Fruit fly (Drosophila melanogaster) whole organism, wandering third instar larva: Measurements from ENCODE around the gene CG32191.

Experiments used
- Abd-B ChIP-seq: fragments of >200 bp; optimal IDR thresholded peaks from 2 replicates; lab custom pipeline; 2017; ENCODE audit warnings: missing biosample characterization, missing genetic modification characterization
- CG9705 ChIP-seq: fragments of 200-800 bp; sonication (Bioruptor generic); optimal IDR thresholded peaks from 2 replicates; lab custom pipeline; 2018; ENCODE audit warnings: missing biosample characterization, mild to moderate bottlenecking, missing genetic modification characterization
- CrebA ChIP-seq: fragments of 200-800 bp; sonication (Bioruptor generic); optimal IDR thresholded peaks from 2 replicates; lab custom pipeline; 2016; ENCODE audit warnings: missing biosample characterization, mild to moderate bottlenecking, missing genetic modification characterization, borderline replicate concordance
- Dfd ChIP-seq: fragments of >200 bp; optimal IDR thresholded peaks from 2 replicates; lab custom pipeline; 2017; ENCODE audit warnings: missing biosample characterization, missing genetic modification characterization
- Dif ChIP-seq: fragments of 200-275, 200-300 bp; sonication (Bioruptor generic); optimal IDR thresholded peaks from 2 replicates; lab custom pipeline; 2018; ENCODE audit warnings: missing biosample characterization, missing genetic modification characterization; ENCODE audit not compliant: partially characterized antibody
- HLH106 ChIP-seq: fragments of 200-800 bp; optimal IDR thresholded peaks from 3 replicates; lab custom pipeline; 2019; ENCODE audit warnings: missing biosample characterization, mild to moderate bottlenecking, missing genetic modification characterization, moderate library complexity
- Hr78 ChIP-seq: fragments of >200 bp; optimal IDR thresholded peaks from 2 replicates; lab custom pipeline; 2017; ENCODE audit warnings: missing biosample characterization, missing genetic modification characterization
- Hr83 ChIP-seq: fragments of 200-300 bp; sonication (Bioruptor generic); optimal IDR thresholded peaks from 2 replicates; lab custom pipeline; 2016; ENCODE audit warnings: missing biosample characterization, mild to moderate bottlenecking, missing genetic modification characterization, moderate library complexity; ENCODE audit not compliant: poor library complexity, severe bottlenecking
- Jra ChIP-seq: sonication (Bioruptor generic); optimal IDR thresholded peaks from 2 replicates; lab custom pipeline; 2016; ENCODE audit warnings: missing biosample characterization, missing genetic modification characterization
- Mio ChIP-seq: sonication (Bioruptor generic); optimal IDR thresholded peaks from 2 replicates; lab custom pipeline; 2016; ENCODE audit warnings: missing biosample characterization, missing genetic modification characterization
- Myc ChIP-seq: fragments of >200 bp; optimal IDR thresholded peaks from 2 replicates; lab custom pipeline; 2017
- N ChIP-seq: fragments of >200 bp; optimal IDR thresholded peaks from 2 replicates; lab custom pipeline; 2018; ENCODE audit warnings: missing biosample characterization, missing external identifiers, missing genetic modification characterization
- OdsH ChIP-seq: fragments of 200-800 bp; sonication (Bioruptor generic); optimal IDR thresholded peaks from 2 replicates; lab custom pipeline; 2016; ENCODE audit warnings: missing biosample characterization, mild to moderate bottlenecking, missing genetic modification characterization
- Rel ChIP-seq, 2 experiments: fragments of 200-800 bp; sonication (Bioruptor generic) in 1 of 2; optimal IDR thresholded peaks; 2 replicates in 1 of 2; 3 replicates in 1 of 2; lab custom pipeline; 2016 to 2019; ENCODE audit warnings: mild to moderate bottlenecking in 2 of 2, missing biosample characterization in 2 of 2, missing genetic modification characterization in 2 of 2, moderate library complexity in 1 of 2
- Sp1 ChIP-seq: fragments of 200-800 bp; sonication (Bioruptor generic); optimal IDR thresholded peaks from 3 replicates; lab custom pipeline; 2019; ENCODE audit warnings: missing biosample characterization, mild to moderate bottlenecking, missing genetic modification characterization, moderate library complexity
- dl ChIP-seq, 2 experiments: fragments of 175-275, 200-275 bp in 1 of 2; fragments of 200-275 bp in 1 of 2; sonication (Bioruptor generic); optimal IDR thresholded peaks; lab custom pipeline; 2018; ENCODE audit warnings: mild to moderate bottlenecking in 2 of 2, missing biosample characterization in 2 of 2, missing genetic modification characterization in 2 of 2, moderate library complexity in 2 of 2; ENCODE audit not compliant: partially characterized antibody in 2 of 2, insufficient read depth in 1 of 2
- dmrt93B ChIP-seq: fragments of 200-800 bp; sonication (Bioruptor generic); optimal IDR thresholded peaks from 2 replicates; lab custom pipeline; 2018; ENCODE audit warnings: missing biosample characterization, mild to moderate bottlenecking, missing genetic modification characterization
- ey ChIP-seq: fragments of 200-800 bp; sonication (Bioruptor generic); optimal IDR thresholded peaks from 2 replicates; lab custom pipeline; 2016; ENCODE audit warnings: missing biosample characterization, missing genetic modification characterization
- foxo ChIP-seq, 2 experiments: fragments of 200-800 bp; sonication (Bioruptor generic); optimal IDR thresholded peaks; 2 replicates in 1 of 2; 3 replicates in 1 of 2; lab custom pipeline; 2016 to 2017; ENCODE audit warnings: missing biosample characterization in 2 of 2, missing genetic modification characterization in 2 of 2
- h ChIP-seq: fragments of 200-800 bp; sonication (Bioruptor generic); optimal IDR thresholded peaks from 3 replicates; lab custom pipeline; 2016; ENCODE audit warnings: missing biosample characterization, mild to moderate bottlenecking, missing genetic modification characterization
- lola ChIP-seq: fragments of >200 bp; optimal IDR thresholded peaks from 2 replicates; lab custom pipeline; 2017; ENCODE audit warnings: missing biosample characterization, missing genetic modification characterization
- pan ChIP-seq: fragments of >200 bp; optimal IDR thresholded peaks from 2 replicates; lab custom pipeline; 2017
- psq ChIP-seq: fragments of 200-800 bp; sonication (Bioruptor generic); optimal IDR thresholded peaks from 3 replicates; lab custom pipeline; 2017; ENCODE audit warnings: missing biosample characterization, mild to moderate bottlenecking, missing genetic modification characterization, moderate library complexity
- rgr ChIP-seq: fragments of 200-800 bp; sonication (Bioruptor generic); optimal IDR thresholded peaks from 3 replicates; lab custom pipeline; 2016; ENCODE audit warnings: missing biosample characterization, mild to moderate bottlenecking, missing genetic modification characterization
- sage ChIP-seq: fragments of 200-800 bp; sonication (Bioruptor generic); optimal IDR thresholded peaks from 2 replicates; lab custom pipeline; 2016; ENCODE audit warnings: missing biosample characterization, mild to moderate bottlenecking, missing genetic modification characterization
- sv ChIP-seq: fragments of 200-800 bp; sonication (Bioruptor generic); optimal IDR thresholded peaks from 3 replicates; lab custom pipeline; 2016; ENCODE audit warnings: missing biosample characterization, missing genetic modification characterization
- tai ChIP-seq: sonication (Bioruptor generic); optimal IDR thresholded peaks from 2 replicates; lab custom pipeline; 2016; ENCODE audit warnings: missing biosample characterization, missing genetic modification characterization
- usp ChIP-seq: fragments of >200 bp; optimal IDR thresholded peaks from 2 replicates; lab custom pipeline; 2017; ENCODE audit warnings: missing biosample characterization, missing genetic modification characterization
- woc ChIP-seq: sonication (Bioruptor generic); optimal IDR thresholded peaks from 2 replicates; lab custom pipeline; 2016; ENCODE audit warnings: missing biosample characterization, mild to moderate bottlenecking, missing genetic modification characterization

Gene CG32191

DNA sequence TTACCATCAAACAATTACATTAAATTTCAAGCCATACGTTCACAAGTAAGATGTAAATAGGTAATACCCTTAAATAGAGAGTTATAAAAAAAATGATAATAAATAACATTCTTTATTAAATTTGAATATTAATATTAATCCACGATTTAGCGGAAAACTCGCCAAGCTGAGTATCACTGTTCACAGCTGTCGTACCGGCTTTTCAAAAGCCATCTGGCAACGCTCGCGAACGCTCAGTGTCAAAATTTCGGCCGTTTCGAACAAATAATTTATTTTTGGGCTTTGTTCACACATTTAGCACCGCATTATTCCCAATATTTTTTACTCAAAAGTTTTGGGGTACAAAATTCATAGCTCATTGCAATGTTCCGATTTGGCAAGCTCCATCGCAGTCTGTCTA lies 40.6 kb upstream of the CG32191 start, which contains the start of gene TrpRS-m:
Gene TrpRS-m (plus strand): TSS at position 211 of the 400 bp plus-strand sequence.
- TF ChIP-seq foxo (GFP tag; optimal IDR thresholded peaks at IDR 0.05; lab: Kevin White, UChicago) (no peak), Myc (lab: Kevin White, UChicago) (peak; percentile 65), tai (GFP tag; lab: Kevin White, UChicago) (no peak), woc (GFP tag; lab: Kevin White, UChicago) (peak; percentile 60)

DNA sequence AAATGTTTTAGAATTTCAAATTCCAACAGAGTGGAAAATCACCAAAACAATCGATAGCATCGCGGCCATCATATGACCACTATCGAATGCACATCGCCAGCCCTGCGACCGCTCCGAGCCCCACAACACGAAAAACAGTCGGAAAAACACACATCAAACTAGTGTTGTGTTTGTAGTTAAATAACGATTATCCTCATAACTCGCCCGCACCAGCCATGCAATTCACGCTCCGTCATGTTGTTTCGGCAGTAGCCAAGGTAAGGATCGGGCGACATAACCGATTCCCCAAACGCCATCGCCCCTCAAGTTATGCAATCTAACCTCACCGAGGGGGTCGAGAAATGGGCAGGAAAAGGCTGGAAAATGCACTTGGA lies 38.0 kb upstream of the CG32191 start:
- TF ChIP-seq foxo (GFP tag; optimal IDR thresholded peaks at IDR 0.05; lab: Kevin White, UChicago) (no peak), lola (GFP tag; lab: Kevin White, UChicago) (no peak), Hr83 (GFP tag; lab: Kevin White, UChicago) (no peak), Rel (GFP tag; optimal IDR thresholded peaks at IDR 0.05; lab: Kevin White, UChicago) (no peak), Rel (tag; optimal IDR thresholded peaks at IDR 0.05; lab: Kevin White, UChicago) (peak; percentile 9), CrebA (GFP tag; lab: Kevin White, UChicago) (no peak), HLH106 (tag; lab: Kevin White, UChicago) (peak; percentile 4)

DNA sequence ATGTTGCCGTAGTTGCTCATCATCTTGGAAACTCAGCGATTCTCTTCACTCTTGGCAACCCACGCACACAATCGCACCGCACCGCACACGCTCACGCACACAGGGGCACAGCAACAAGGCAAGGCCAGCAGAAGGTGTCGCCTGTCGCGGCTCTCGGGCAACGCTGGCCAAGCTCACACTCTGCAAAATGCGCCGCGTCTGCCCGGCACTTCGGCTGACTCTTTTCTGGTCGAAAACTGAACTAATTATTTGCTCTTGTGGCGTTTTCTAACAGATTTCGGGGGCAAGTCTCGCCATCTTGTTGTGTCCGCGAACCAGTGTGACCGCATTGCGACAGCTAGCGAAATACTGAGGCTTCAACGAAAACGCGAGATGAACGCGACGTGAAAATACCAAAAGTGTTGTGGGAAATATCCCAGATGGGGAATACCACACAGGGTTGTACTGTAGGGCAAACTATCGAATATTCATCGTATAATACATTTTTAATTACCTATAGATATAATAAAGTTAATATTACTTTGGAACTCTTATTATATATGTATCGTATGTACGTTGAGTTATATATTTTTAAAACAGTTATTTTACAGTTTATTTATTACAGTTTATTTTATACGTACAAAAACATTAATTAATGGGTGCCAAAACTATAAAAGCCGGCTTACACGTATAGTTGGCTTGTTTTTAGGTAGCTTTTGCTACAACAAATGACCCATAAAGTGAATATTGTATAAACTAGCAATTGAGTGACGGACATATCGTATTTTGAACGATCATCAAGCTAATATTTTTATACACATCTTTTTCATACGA lies 37.4 kb upstream of the CG32191 start, which contains the start of the genes MED19 and CG7430:
Gene MED19 (minus strand): TSS at position 333 of the 813 bp plus-strand sequence.
Gene CG7430 (plus strand): TSS at position 748 of the 813 bp plus-strand sequence.
- peak; percentile 11 for TF ChIP-seq woc (GFP tag; lab: Kevin White, UChicago)
- no peak for TF ChIP-seq foxo (GFP tag; optimal IDR thresholded peaks at IDR 0.05; lab: Kevin White, UChicago)
- TF ChIP-seq rgr (GFP tag; lab: Kevin White, UChicago): peak; percentile 32
- TF ChIP-seq Myc (lab: Kevin White, UChicago): no peak
- no peak for TF ChIP-seq ey (GFP tag; lab: Kevin White, UChicago)
- TF ChIP-seq sv (GFP tag; lab: Kevin White, UChicago): no peak
- TF ChIP-seq Hr78: no peak
- TF ChIP-seq Dif: no peak
- TF ChIP-seq Jra: no peak
- no peak for TF ChIP-seq N (GFP tag; lab: Kevin White, UChicago)
- no peak for TF ChIP-seq dl (GFP tag; optimal IDR thresholded peaks at IDR 0.05; lab: Kevin White, UChicago; ENCODE audit: insufficient read depth in 1 of 2, partially characterized antibody in 2 of 2)
- peak; percentile 52 for TF ChIP-seq Sp1 (GFP tag; lab: Kevin White, UChicago)
- TF ChIP-seq HLH106 (tag; lab: Kevin White, UChicago): peak; percentile 2
- peak; percentile 48 for TF ChIP-seq lola (GFP tag; lab: Kevin White, UChicago)
- TF ChIP-seq dmrt93B (GFP tag; lab: Kevin White, UChicago): peak; percentile 44
- TF ChIP-seq Dfd (GFP tag; lab: Kevin White, UChicago): no peak
- TF ChIP-seq Rel (GFP tag; optimal IDR thresholded peaks at IDR 0.05; lab: Kevin White, UChicago): no peak
- TF ChIP-seq Rel (tag; optimal IDR thresholded peaks at IDR 0.05; lab: Kevin White, UChicago): peak; percentile 68
- no peak for TF ChIP-seq CG9705 (GFP tag; lab: Kevin White, UChicago)
- peak; percentile 34 for TF ChIP-seq Hr83 (GFP tag; lab: Kevin White, UChicago)
- no peak for TF ChIP-seq sage (GFP tag; lab: Kevin White, UChicago)
- no peak for TF ChIP-seq OdsH
- peak; percentile 47 for TF ChIP-seq h (GFP tag; lab: Kevin White, UChicago)
- TF ChIP-seq Mio (GFP tag; lab: Kevin White, UChicago): no peak
- no peak for TF ChIP-seq psq (GFP tag; lab: Kevin White, UChicago)

- TF ChIP-seq foxo (GFP tag; optimal IDR thresholded peaks at IDR 0.05; lab: Kevin White, UChicago): peak in 1 of 2 experiments; percentile 23
- no peak for TF ChIP-seq Jra
- TF ChIP-seq Dif: no peak
- TF ChIP-seq ey (GFP tag; lab: Kevin White, UChicago): no peak
- TF ChIP-seq Dfd (GFP tag; lab: Kevin White, UChicago): no peak
- TF ChIP-seq Rel (GFP tag; optimal IDR thresholded peaks at IDR 0.05; lab: Kevin White, UChicago): no peak
- TF ChIP-seq Rel (tag; optimal IDR thresholded peaks at IDR 0.05; lab: Kevin White, UChicago): peak; percentile 23
- TF ChIP-seq pan (lab: Kevin White, UChicago): no peak
- no peak for TF ChIP-seq usp (GFP tag; lab: Kevin White, UChicago)
- peak; percentile 41 for TF ChIP-seq woc (GFP tag; lab: Kevin White, UChicago)
- TF ChIP-seq Abd-B (GFP tag; lab: Kevin White, UChicago): no peak
- TF ChIP-seq, all 38 proteins: peak for 3
These were observed 34.2 kb upstream of the CG32191 start, which contains the start of gene CG5567 for dm6 chr3L:17842892-17843703. CG5567 (minus strand) TSS chr3L:17843544.
